Worm (Caenorhabditis elegans) whole organism, mixed stage, embryonic: ENCODE measurements around the gene E02H9.7.

ENCODE experiments used
- elt-1 ChIP-seq: sonication (generic microtip); optimal IDR thresholded peaks from 2 replicates; lab custom pipeline; 2017; ENCODE audit warnings: missing genetic modification characterization, mild to moderate bottlenecking, missing compliant biosample characterization, antibody characterized with exemption, moderate library complexity, borderline replicate concordance; ENCODE audit not compliant: insufficient read depth
- lsy-2 ChIP-seq: fragments of 150-350 bp; optimal IDR thresholded peaks from 2 replicates; lab custom pipeline; 2014; ENCODE audit warnings: missing biosample characterization, missing genetic modification characterization
- nhr-12 ChIP-seq: fragments of 150-350 bp; optimal IDR thresholded peaks from 2 replicates; lab custom pipeline; 2014; ENCODE audit warnings: missing biosample characterization, missing genetic modification characterization
- nhr-28 ChIP-seq: fragments of 150-350 bp; optimal IDR thresholded peaks from 2 replicates; lab custom pipeline; 2014; ENCODE audit warnings: missing biosample characterization, missing genetic modification characterization

DNA sequence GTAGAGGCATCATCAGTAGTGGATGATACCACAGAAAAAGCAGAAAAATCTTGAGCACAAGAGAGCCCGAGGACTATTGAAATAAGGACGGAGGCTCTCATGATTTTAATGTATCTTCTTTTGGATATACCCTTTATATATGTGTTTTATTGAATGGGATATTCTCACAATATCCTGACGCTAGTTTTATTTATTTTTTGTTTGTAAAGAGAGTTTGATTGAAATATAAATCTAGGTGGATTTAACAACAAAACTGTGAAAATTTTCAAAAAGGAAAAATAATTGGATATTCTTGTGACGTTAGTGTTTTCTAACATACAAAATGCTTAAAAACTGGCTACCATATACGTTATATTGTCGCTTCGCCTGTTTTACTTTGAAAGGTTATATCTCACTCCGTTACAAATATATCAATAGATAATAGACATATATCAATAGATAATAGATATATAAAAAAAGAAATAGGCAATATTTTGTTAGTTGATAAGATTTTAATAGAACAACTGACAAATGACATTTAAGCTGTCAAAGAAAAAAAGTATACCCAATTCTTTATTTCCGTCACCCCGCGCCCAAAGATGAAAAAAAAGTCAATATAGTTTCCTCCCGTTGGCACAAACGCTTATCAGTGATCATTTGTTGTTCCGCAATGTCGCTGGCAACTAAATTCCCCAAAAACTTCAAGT, at the start of gene E02H9.7, which contains the start of gene klo-2:
- TF ChIP-seq nhr-28 (tag; lab: Kevin White, UChicago) (no peak), lsy-2 (tag; lab: Kevin White, UChicago) (no peak), elt-1 (tag; lab: Kevin White, UChicago) (no peak), nhr-12 (tag; lab: Kevin White, UChicago) (no peak)
